Worm (Caenorhabditis elegans) whole organism, mixed stage, embryonic: Measurements from ENCODE around the gene F39D8.3.

Experiments used
- blmp-1 ChIP-seq: fragments of 150-350 bp; optimal IDR thresholded peaks from 2 replicates; lab custom pipeline; 2014; ENCODE audit warnings: missing biosample characterization, missing genetic modification characterization
- ceh-39 ChIP-seq: fragments of 150-350 bp; optimal IDR thresholded peaks from 2 replicates; lab custom pipeline; 2014; ENCODE audit warnings: missing biosample characterization, missing genetic modification characterization
- ces-1 ChIP-seq: fragments of 150-350 bp; optimal IDR thresholded peaks from 2 replicates; lab custom pipeline; 2014; ENCODE audit warnings: missing biosample characterization, missing genetic modification reagents, missing genetic modification characterization
- elt-1 ChIP-seq: sonication (generic microtip); optimal IDR thresholded peaks from 2 replicates; lab custom pipeline; 2017; ENCODE audit warnings: missing genetic modification characterization, mild to moderate bottlenecking, missing compliant biosample characterization, antibody characterized with exemption, moderate library complexity, borderline replicate concordance; ENCODE audit not compliant: insufficient read depth
- flh-1 ChIP-seq: fragments of 200-800 bp; sonication (Bioruptor generic); optimal IDR thresholded peaks from 2 replicates; lab custom pipeline; 2018; ENCODE audit warnings: mild to moderate bottlenecking, missing genetic modification characterization, moderate library complexity, missing compliant biosample characterization
- lin-32 ChIP-seq: fragments of 200-800 bp; sonication (Bioruptor generic); optimal IDR thresholded peaks from 2 replicates; lab custom pipeline; 2018; ENCODE audit warnings: mild to moderate bottlenecking, missing genetic modification characterization, missing compliant biosample characterization
- lsy-2 ChIP-seq: fragments of 150-350 bp; optimal IDR thresholded peaks from 2 replicates; lab custom pipeline; 2014; ENCODE audit warnings: missing biosample characterization, missing genetic modification characterization
- mab-5 ChIP-seq: fragments of 150-350 bp; optimal IDR thresholded peaks from 2 replicates; lab custom pipeline; 2014; ENCODE audit warnings: missing biosample characterization, missing genetic modification characterization
- nhr-237 ChIP-seq: fragments of 150-350 bp; optimal IDR thresholded peaks from 2 replicates; lab custom pipeline; 2014; ENCODE audit warnings: missing biosample characterization, missing genetic modification characterization
- nhr-76 ChIP-seq: sonication (generic microtip); optimal IDR thresholded peaks from 2 replicates; lab custom pipeline; 2017; ENCODE audit warnings: missing biosample characterization, missing genetic modification characterization
- pha-4 ChIP-seq: fragments of 150-350 bp; optimal IDR thresholded peaks from 2 replicates; lab custom pipeline; 2018; ENCODE audit warnings: missing biosample characterization, missing genetic modification reagents, missing genetic modification characterization
- snpc-4 ChIP-seq: fragments of 150-350 bp; optimal IDR thresholded peaks from 2 replicates; lab custom pipeline; 2014; ENCODE audit warnings: missing biosample characterization, missing genetic modification characterization
- sptf-1 ChIP-seq: sonication (generic microtip); optimal IDR thresholded peaks from 2 replicates; lab custom pipeline; 2017; ENCODE audit warnings: mild to moderate bottlenecking, missing genetic modification characterization, moderate library complexity, missing compliant biosample characterization
- tbx-8 ChIP-seq: fragments of 200-800 bp; sonication (Bioruptor generic); optimal IDR thresholded peaks from 2 replicates; lab custom pipeline; 2018; ENCODE audit warnings: mild to moderate bottlenecking, missing genetic modification characterization, moderate library complexity, missing compliant biosample characterization

DNA sequence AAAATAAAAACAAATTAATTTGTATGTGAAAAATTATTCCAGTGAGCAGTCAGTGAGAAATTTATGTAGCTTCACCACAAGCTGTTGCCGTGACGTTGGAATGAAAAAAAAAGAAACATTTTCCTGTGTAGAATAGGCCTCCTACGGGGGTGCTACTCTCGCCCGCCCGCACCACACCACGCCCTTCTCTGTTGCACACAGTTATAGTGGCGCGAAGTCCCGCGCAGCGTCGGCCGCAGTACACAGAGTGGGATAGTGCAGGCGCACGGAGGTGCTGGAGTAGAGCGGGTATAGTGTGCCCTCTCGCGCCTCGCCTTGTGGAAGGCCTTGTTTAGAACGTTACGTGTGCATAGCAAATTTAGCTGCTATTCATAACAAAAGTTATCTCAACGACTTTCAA lies 18.0 kb downstream of the F39D8.3 start:
- TF ChIP-seq pha-4 (tag; lab: Kevin White, UChicago), result no peak
- TF ChIP-seq lin-32, result no peak
- TF ChIP-seq flh-1 (GFP tag; lab: Kevin White, UChicago), result no peak
- no peak for TF ChIP-seq ces-1 (GFP tag; lab: Kevin White, UChicago)
- TF ChIP-seq snpc-4 (tag; lab: Kevin White, UChicago), result no peak
- no peak for TF ChIP-seq ceh-39 (tag; lab: Kevin White, UChicago)
- no peak for TF ChIP-seq nhr-76 (tag; lab: Kevin White, UChicago)
- TF ChIP-seq tbx-8, result no peak
- no peak for TF ChIP-seq lsy-2 (tag; lab: Kevin White, UChicago)
- no peak for TF ChIP-seq elt-1 (tag; lab: Kevin White, UChicago)
- no peak for TF ChIP-seq sptf-1 (tag; lab: Kevin White, UChicago)
- no peak for TF ChIP-seq mab-5
- TF ChIP-seq blmp-1 (tag; lab: Kevin White, UChicago), result no peak
- TF ChIP-seq nhr-237 (tag; lab: Kevin White, UChicago), result no peak
